Fruit fly (Drosophila melanogaster) whole organism, pupa: Measurements from ENCODE around the gene par-6.

Experiments
- CG12605 ChIP-seq: fragments of 200-800 bp; sonication (Bioruptor generic); IDR thresholded peaks from 2 replicates; pipeline ENCODE4 v1.3.6; 2022; ENCODE audit warnings: missing biosample characterization, missing genetic modification characterization
- fd96Ca ChIP-seq: fragments of 200-800 bp; sonication (Bioruptor generic); IDR thresholded peaks from 3 replicates; pipeline ENCODE4 v1.3.6; 2022; ENCODE audit warnings: missing biosample characterization, missing genetic modification characterization

- TF ChIP-seq CG12605, result no peak
- no peak for TF ChIP-seq fd96Ca (GFP tag; lab: Robert Waterston, UW)
These were observed 17.0 kb upstream of the par-6 start for dm6 chrX:17686179-17686578.
